Worm (Caenorhabditis elegans) whole organism, early embryonic: Measurements from ENCODE around the gene paml-1.
"Not testable (repeated sequence)": the region's sequence is repeated elsewhere in the genome, so short reads cannot be mapped to it uniquely, and the experiment has no call there.

ENCODE experiments used
- B0310.2 ChIP-seq: sonication (generic microtip); optimal IDR thresholded peaks from 2 replicates; lab custom pipeline; 2016; ENCODE audit warnings: mild to moderate bottlenecking, missing genetic modification characterization, missing compliant biosample characterization
- F13C5.2 ChIP-seq: sonication (generic microtip); optimal IDR thresholded peaks from 2 replicates; lab custom pipeline; 2017; ENCODE audit warnings: mild to moderate bottlenecking, missing genetic modification characterization, inconsistent platforms, missing compliant biosample characterization
- aly-1 ChIP-seq: sonication (generic microtip); optimal IDR thresholded peaks from 2 replicates; lab custom pipeline; 2016; ENCODE audit warnings: missing genetic modification characterization, missing compliant biosample characterization
- ama-1 ChIP-seq: fragments of 150-350 bp; optimal IDR thresholded peaks from 2 replicates; lab custom pipeline; 2014
- ceh-13 ChIP-seq: fragments of 200-800 bp; sonication (Bioruptor generic); optimal IDR thresholded peaks from 2 replicates; lab custom pipeline; 2018; ENCODE audit warnings: mild to moderate bottlenecking, missing genetic modification characterization, missing compliant biosample characterization
- ceh-36 ChIP-seq: sonication (generic microtip); optimal IDR thresholded peaks from 2 replicates; lab custom pipeline; 2016; ENCODE audit warnings: missing genetic modification characterization, inconsistent platforms, missing compliant biosample characterization
- ets-7 ChIP-seq: sonication (generic microtip); optimal IDR thresholded peaks from 2 replicates; lab custom pipeline; 2016; ENCODE audit warnings: missing genotype, missing genetic modification characterization, missing compliant biosample characterization
- flt-1 ChIP-seq: fragments of 200-800 bp; sonication (Bioruptor generic); IDR thresholded peaks from 2 replicates; pipeline ENCODE4 v1.3.6; 2022; ENCODE audit warnings: missing genetic modification characterization, missing compliant biosample characterization
- hmbx-1 ChIP-seq: sonication (generic microtip); optimal IDR thresholded peaks from 2 replicates; lab custom pipeline; 2016; ENCODE audit warnings: mild to moderate bottlenecking, missing genetic modification characterization, missing compliant biosample characterization
- hmg-4 ChIP-seq: fragments of 200-800 bp; sonication (Bioruptor generic); optimal IDR thresholded peaks from 2 replicates; lab custom pipeline; 2018; ENCODE audit warnings: mild to moderate bottlenecking, missing genetic modification characterization, missing compliant biosample characterization
- hnd-1 ChIP-seq: sonication (generic microtip); optimal IDR thresholded peaks from 2 replicates; lab custom pipeline; 2016; ENCODE audit warnings: missing genetic modification characterization, missing compliant biosample characterization
- pes-1 ChIP-seq: fragments of 200-800 bp; sonication (Bioruptor generic); IDR thresholded peaks from 2 replicates; pipeline ENCODE4 v1.3.6; 2022; ENCODE audit warnings: missing genetic modification reagents, missing genetic modification characterization, missing compliant biosample characterization
- scrt-1 ChIP-seq: fragments of 200-800 bp; sonication (Bioruptor generic); IDR thresholded peaks from 2 replicates; pipeline ENCODE4 v1.3.6; 2022; ENCODE audit warnings: missing genetic modification characterization, missing compliant biosample characterization
- sea-1 ChIP-seq: fragments of 200-800 bp; sonication (Bioruptor generic); conservative IDR thresholded peaks from 2 replicates; pipeline ENCODE4 v1.3.6; 2022; ENCODE audit warnings: missing genetic modification characterization, missing compliant biosample characterization
- tbx-11 ChIP-seq: fragments of 200-800 bp; sonication (Bioruptor generic); IDR thresholded peaks from 2 replicates; pipeline ENCODE4 v1.3.6; 2022; ENCODE audit warnings: missing genetic modification characterization, missing compliant biosample characterization
- tbx-37 ChIP-seq: fragments of 200-800 bp; sonication (Bioruptor generic); conservative IDR thresholded peaks from 2 replicates; pipeline ENCODE4 v1.3.6; 2022; ENCODE audit warnings: missing genetic modification reagents, missing genetic modification characterization, missing compliant biosample characterization
- tra-4 ChIP-seq: sonication (generic microtip); optimal IDR thresholded peaks from 2 replicates; lab custom pipeline; 2017; ENCODE audit warnings: missing genetic modification characterization, missing compliant biosample characterization

The paml-1 gene

ce11 chrIII:10233979-10234378 lies at the start of gene paml-1:
TSS of gene paml-1 (minus strand) at chrIII:10234079.
- TF ChIP-seq ama-1 (lab: Kevin White, UChicago) (no peak), hmg-4 (GFP tag; lab: Kevin White, UChicago) (no peak), sea-1 (GFP tag; lab: Robert Waterston, UW) (no peak), ets-7 (no peak), hnd-1 (no peak), aly-1 (tag; lab: Kevin White, UChicago) (no peak), pes-1 (GFP tag; lab: Robert Waterston, UW) (no peak), B0310.2 (tag; lab: Kevin White, UChicago) (no peak), flt-1 (GFP tag; lab: Robert Waterston, UW) (no peak), hmbx-1 (tag; lab: Kevin White, UChicago) (no peak), F13C5.2 (tag; lab: Kevin White, UChicago) (no peak), ceh-36 (tag; lab: Kevin White, UChicago) (no peak), tbx-37 (no peak), scrt-1 (no peak), tbx-11 (no peak)

- no peak for TF ChIP-seq tbx-37
- TF ChIP-seq F13C5.2 (tag; lab: Kevin White, UChicago) = no peak
- no peak for TF ChIP-seq hnd-1
- no peak for TF ChIP-seq tbx-11
- TF ChIP-seq scrt-1 = no peak
- no peak for TF ChIP-seq aly-1 (tag; lab: Kevin White, UChicago)
- no peak for TF ChIP-seq sea-1 (GFP tag; lab: Robert Waterston, UW)
- TF ChIP-seq hmbx-1 (tag; lab: Kevin White, UChicago) = no peak
- no peak for TF ChIP-seq tra-4 (tag; lab: Kevin White, UChicago)
- TF ChIP-seq flt-1 (GFP tag; lab: Robert Waterston, UW) = no peak
- no peak for TF ChIP-seq ceh-36 (tag; lab: Kevin White, UChicago)
- no peak for TF ChIP-seq ceh-13
- no peak for TF ChIP-seq pes-1 (GFP tag; lab: Robert Waterston, UW)
- no peak for TF ChIP-seq ets-7
- no peak for TF ChIP-seq hmg-4 (GFP tag; lab: Kevin White, UChicago)
Observed at ce11 chrIII:10278826-10279225, 44.9 kb upstream of the paml-1 start, which contains the start of gene pad-2. TSS of gene pad-2 (plus strand) at chrIII:10279126.

ce11 chrIII:10271807-10272206 lies 37.9 kb upstream of the paml-1 start:
- TF ChIP-seq hnd-1 (no peak), aly-1 (tag; lab: Kevin White, UChicago) (no peak), flt-1 (GFP tag; lab: Robert Waterston, UW) (no peak), pes-1 (GFP tag; lab: Robert Waterston, UW) (no peak), tra-4 (tag; lab: Kevin White, UChicago) (no peak), F13C5.2 (tag; lab: Kevin White, UChicago) (no peak), B0310.2 (tag; lab: Kevin White, UChicago) (no peak), ets-7 (no peak), tbx-37 (no peak), ceh-13 (no peak), ama-1 (lab: Kevin White, UChicago) (no peak), scrt-1 (no peak), hmbx-1 (tag; lab: Kevin White, UChicago) (no peak), ceh-36 (tag; lab: Kevin White, UChicago) (no peak), tbx-11 (no peak), hmg-4 (GFP tag; lab: Kevin White, UChicago) (no peak)

- TF ChIP-seq hmbx-1 (tag; lab: Kevin White, UChicago) (no peak), sea-1 (GFP tag; lab: Robert Waterston, UW) (0 out of 2 replicates have a peak, but pooled peaks have one; percentile 54), ama-1 (lab: Kevin White, UChicago) (no peak), ceh-36 (tag; lab: Kevin White, UChicago) (no peak), ceh-13 (no peak), tra-4 (tag; lab: Kevin White, UChicago) (no peak), B0310.2 (tag; lab: Kevin White, UChicago) (no peak), hmg-4 (GFP tag; lab: Kevin White, UChicago) (peak; percentile 3), aly-1 (tag; lab: Kevin White, UChicago) (no peak), hnd-1 (no peak), F13C5.2 (tag; lab: Kevin White, UChicago) (peak; percentile 49), tbx-37 (peak; percentile 77), scrt-1 (peak; percentile 63; the same call in 1 of the 2 replicates), tbx-11 (0 out of 2 replicates have a peak, but pooled peaks have one; percentile 34), pes-1 (GFP tag; lab: Robert Waterston, UW) (peak; percentile 82), flt-1 (GFP tag; lab: Robert Waterston, UW) (peak; percentile 55; the same call in 1 of the 2 replicates), ets-7 (no peak)
Observed at ce11 chrIII:10270778-10271307, 37.0 kb upstream of the paml-1 start, which contains the start of gene cnk-1. TSS of gene cnk-1 (plus strand) at chrIII:10271257.

- TF ChIP-seq B0310.2 (tag; lab: Kevin White, UChicago); ama-1 (lab: Kevin White, UChicago); pes-1 (GFP tag; lab: Robert Waterston, UW): not testable (repeated sequence)
Observed at ce11 chrIII:10266824-10267223, 32.9 kb upstream of the paml-1 start, which contains the start of gene inpp-4B. TSS of gene inpp-4B (minus strand) at chrIII:10266877.

- TF ChIP-seq ceh-36 (tag; lab: Kevin White, UChicago) (no peak), tbx-11 (no peak), flt-1 (GFP tag; lab: Robert Waterston, UW) (no peak), ets-7 (no peak), F13C5.2 (tag; lab: Kevin White, UChicago) (no peak), ceh-13 (no peak), pes-1 (GFP tag; lab: Robert Waterston, UW) (no peak), hmg-4 (GFP tag; lab: Kevin White, UChicago) (no peak), tbx-37 (no peak), aly-1 (tag; lab: Kevin White, UChicago) (no peak), B0310.2 (tag; lab: Kevin White, UChicago) (no peak), hnd-1 (no peak), sea-1 (GFP tag; lab: Robert Waterston, UW) (no peak), scrt-1 (no peak), tra-4 (tag; lab: Kevin White, UChicago) (no peak), hmbx-1 (tag; lab: Kevin White, UChicago) (no peak), ama-1 (lab: Kevin White, UChicago) (no peak)
Observed at ce11 chrIII:10261682-10262081, 27.8 kb upstream of the paml-1 start, which contains the start of gene bbs-5. TSS of gene bbs-5 (minus strand) at chrIII:10261782.
